Fruit fly (Drosophila melanogaster) whole organism, embryonic: ENCODE data around the gene TwdlX.

Experiments used
- Awh ChIP-seq: fragments of 200-800 bp; sonication (Bioruptor generic); IDR thresholded peaks from 2 replicates; pipeline ENCODE4, ENCODE4 v1.3.6; 2022; ENCODE audit warnings: missing biosample characterization, missing genetic modification characterization
- B-H1 ChIP-seq: fragments of 200-800 bp; sonication (Bioruptor generic); IDR thresholded peaks from 3 replicates; pipeline ENCODE4 v1.3.6; 2022; ENCODE audit warnings: missing biosample characterization, missing genetic modification characterization
- Bteb2 ChIP-seq: fragments of 200-800 bp; sonication (Bioruptor generic); optimal IDR thresholded peaks from 2 replicates; lab custom pipeline; 2016; ENCODE audit warnings: missing biosample characterization, missing genetic modification characterization
- CG10959 ChIP-seq: fragments of 200-800 bp; sonication (Bioruptor generic); IDR thresholded peaks from 2 replicates; pipeline ENCODE4 v1.3.6; 2022; ENCODE audit warnings: missing biosample characterization, missing genetic modification characterization
- CG12659 ChIP-seq: fragments of 200-800 bp; sonication (Bioruptor generic); optimal IDR thresholded peaks from 3 replicates; lab custom pipeline; 2017; ENCODE audit warnings: mild to moderate bottlenecking, missing biosample characterization, missing genetic modification reagents, missing genetic modification characterization
- CG12769 ChIP-seq: fragments of 200-800 bp; sonication (Bioruptor generic); optimal IDR thresholded peaks from 2 replicates; lab custom pipeline; 2019; ENCODE audit warnings: missing biosample characterization, mild to moderate bottlenecking, missing genetic modification characterization, moderate library complexity
- CG14050 ChIP-seq: fragments of 200-800 bp; sonication (Bioruptor generic); IDR thresholded peaks from 3 replicates; pipeline ENCODE4 v1.3.6; 2022; ENCODE audit warnings: missing biosample characterization, missing genetic modification characterization
- CG14667 ChIP-seq: fragments of 200-800 bp; sonication (Bioruptor generic); IDR thresholded peaks from 2 replicates; pipeline ENCODE4 v1.3.6; 2022; ENCODE audit warnings: missing biosample characterization, missing genetic modification characterization
- CG17359 ChIP-seq: fragments of 200-800 bp; sonication (Bioruptor generic); optimal IDR thresholded peaks from 3 replicates; lab custom pipeline; 2018; ENCODE audit warnings: missing biosample characterization, mild to moderate bottlenecking, missing genetic modification characterization, moderate library complexity
- CG1792 ChIP-seq: fragments of 200-800 bp; sonication (Bioruptor generic); optimal IDR thresholded peaks from 2 replicates; lab custom pipeline; 2016; ENCODE audit warnings: missing biosample characterization, missing genetic modification characterization
- CG2712 ChIP-seq: fragments of 200-800 bp; optimal IDR thresholded peaks from 3 replicates; lab custom pipeline; 2019; ENCODE audit warnings: missing biosample characterization, mild to moderate bottlenecking, missing genetic modification characterization, moderate library complexity
- CG30403 ChIP-seq: fragments of 200-800 bp; sonication (Bioruptor generic); optimal IDR thresholded peaks from 3 replicates; lab custom pipeline; 2016; ENCODE audit warnings: missing biosample characterization, missing genetic modification characterization
- CG4328 ChIP-seq: fragments of 200-800 bp; sonication (Bioruptor generic); optimal IDR thresholded peaks from 3 replicates; lab custom pipeline; 2017; ENCODE audit warnings: missing biosample characterization, missing genetic modification reagents, missing genetic modification characterization
- CG4404 ChIP-seq: fragments of 200-800 bp; sonication (Bioruptor generic); IDR thresholded peaks from 2 replicates; pipeline ENCODE4 v1.3.6; 2022; ENCODE audit warnings: missing biosample characterization, missing genetic modification characterization
- CG5180 ChIP-seq: fragments of 200-800 bp; sonication (Bioruptor generic); optimal IDR thresholded peaks from 3 replicates; lab custom pipeline; 2017; ENCODE audit warnings: missing biosample characterization, missing genetic modification characterization, mild to moderate bottlenecking, moderate library complexity, missing genetic modification reagents
- CG6854 ChIP-seq: fragments of 200-800 bp; sonication (Bioruptor generic); optimal IDR thresholded peaks from 3 replicates; lab custom pipeline; 2017; ENCODE audit warnings: missing biosample characterization, mild to moderate bottlenecking, missing genetic modification characterization
- CG7271 ChIP-seq: fragments of 200-800 bp; sonication (Bioruptor generic); optimal IDR thresholded peaks from 2 replicates; lab custom pipeline; 2018; ENCODE audit warnings: missing biosample characterization, mild to moderate bottlenecking, missing genetic modification characterization, moderate library complexity
- CG7839 ChIP-seq: fragments of 200-800 bp; sonication (Bioruptor generic); optimal IDR thresholded peaks from 3 replicates; lab custom pipeline; 2018; ENCODE audit warnings: missing biosample characterization, mild to moderate bottlenecking, missing genetic modification characterization, moderate library complexity
- Dek ChIP-seq: fragments of 200-800 bp; sonication (Bioruptor generic); optimal IDR thresholded peaks from 3 replicates; lab custom pipeline; 2019; ENCODE audit warnings: missing biosample characterization, mild to moderate bottlenecking, missing genetic modification characterization, moderate library complexity
- E2f1 ChIP-seq: fragments of 200-800 bp; sonication (Bioruptor generic); IDR thresholded peaks from 2 replicates; pipeline ENCODE4 v1.3.6; 2022; ENCODE audit warnings: missing biosample characterization, missing genetic modification characterization
- Hey ChIP-seq: fragments of 200-800 bp; sonication (Bioruptor generic); optimal IDR thresholded peaks from 3 replicates; lab custom pipeline; 2018; ENCODE audit warnings: missing biosample characterization, mild to moderate bottlenecking, missing genetic modification characterization
- HmgD ChIP-seq: fragments of 200-800 bp; sonication (Bioruptor generic); optimal IDR thresholded peaks from 3 replicates; lab custom pipeline; 2016; ENCODE audit warnings: missing biosample characterization, missing genetic modification characterization
- Jarid2 ChIP-seq: fragments of 200-800 bp; sonication (Bioruptor generic); optimal IDR thresholded peaks from 3 replicates; lab custom pipeline; 2017; ENCODE audit warnings: mild to moderate bottlenecking, missing biosample characterization, missing genetic modification reagents, missing genetic modification characterization
- Lhr ChIP-seq: fragments of 200-800 bp; sonication (Bioruptor generic); optimal IDR thresholded peaks from 3 replicates; lab custom pipeline; 2017; ENCODE audit warnings: mild to moderate bottlenecking, missing biosample characterization, missing genetic modification reagents, missing genetic modification characterization
- Mad ChIP-seq: fragments of 200-800 bp; sonication (Bioruptor generic); optimal IDR thresholded peaks from 2 replicates; lab custom pipeline; 2016; ENCODE audit warnings: missing biosample characterization, missing genetic modification characterization
- Sox100B ChIP-seq: fragments of 200-800 bp; sonication (Bioruptor generic); optimal IDR thresholded peaks from 3 replicates; lab custom pipeline; 2018; ENCODE audit warnings: missing biosample characterization, mild to moderate bottlenecking, missing genetic modification characterization
- ac ChIP-seq: fragments of 200-800 bp; sonication (Bioruptor generic); optimal IDR thresholded peaks from 3 replicates; lab custom pipeline; 2017; ENCODE audit warnings: missing biosample characterization, mild to moderate bottlenecking, missing genetic modification characterization
- dati ChIP-seq: fragments of 200-800 bp; sonication (Bioruptor generic); IDR thresholded peaks from 2 replicates; pipeline ENCODE4 v1.3.6; 2022; ENCODE audit warnings: missing biosample characterization, missing genetic modification characterization
- disco-r ChIP-seq: fragments of 200-800 bp; sonication (Bioruptor generic); optimal IDR thresholded peaks from 2 replicates; lab custom pipeline; 2016; ENCODE audit warnings: missing biosample characterization, missing genetic modification characterization
- eve ChIP-seq, 2 experiments: fragments of >200 bp; optimal IDR thresholded peaks; 2 replicates each; lab custom pipeline; 2017; ENCODE audit warnings: missing biosample characterization in 2 of 2, missing genetic modification characterization in 2 of 2
- ewg ChIP-seq: fragments of 200-800 bp; sonication (Bioruptor generic); optimal IDR thresholded peaks from 3 replicates; lab custom pipeline; 2017; ENCODE audit warnings: mild to moderate bottlenecking, missing biosample characterization, missing genetic modification reagents, missing genetic modification characterization
- exex ChIP-seq: fragments of 200-800 bp; sonication (Bioruptor generic); optimal IDR thresholded peaks from 4 replicates; lab custom pipeline; 2018; ENCODE audit warnings: missing biosample characterization, mild to moderate bottlenecking, missing genetic modification characterization, moderate library complexity
- ftz-f1 ChIP-seq: fragments of 200-800 bp; sonication (Bioruptor generic); optimal IDR thresholded peaks from 2 replicates; lab custom pipeline; 2016; ENCODE audit warnings: missing biosample characterization, missing genetic modification characterization
- fu2 ChIP-seq: fragments of 200-800 bp; sonication (Bioruptor generic); optimal IDR thresholded peaks from 2 replicates; lab custom pipeline; 2016; ENCODE audit warnings: missing biosample characterization, missing genetic modification characterization
- gfzf ChIP-seq: fragments of 200-800 bp; sonication (Bioruptor generic); optimal IDR thresholded peaks from 2 replicates; lab custom pipeline; 2016; ENCODE audit warnings: missing biosample characterization, mild to moderate bottlenecking, missing genetic modification characterization, moderate library complexity
- hb ChIP-seq: fragments of 200-800 bp; sonication (Bioruptor generic); IDR thresholded peaks from 3 replicates; pipeline ENCODE4 v1.3.6; 2022; ENCODE audit warnings: missing biosample characterization, missing genetic modification characterization; ENCODE audit not compliant: partially characterized antibody
- insv ChIP-seq, 2 experiments: fragments of 200-800 bp; sonication (Bioruptor generic); optimal IDR thresholded peaks; 3 replicates each; lab custom pipeline; 2016 to 2018; ENCODE audit warnings: missing biosample characterization in 2 of 2, missing genetic modification characterization in 2 of 2
- jigr1 ChIP-seq: fragments of 200-800 bp; sonication (Bioruptor generic); IDR thresholded peaks from 3 replicates; pipeline ENCODE4 v1.3.6; 2022; ENCODE audit warnings: missing biosample characterization, missing genetic modification characterization
- lov ChIP-seq, 2 experiments: fragments of 200-800 bp in 1 of 2; fragments of >200 bp in 1 of 2; sonication (Bioruptor generic) in 1 of 2; IDR thresholded peaks in 1 of 2; optimal IDR thresholded peaks in 1 of 2; 2 replicates in 1 of 2; 3 replicates in 1 of 2; pipeline versions ENCODE4 v1.3.6 to Lab custom; 2017 to 2022; ENCODE audit warnings: missing biosample characterization in 1 of 2, missing genetic modification characterization in 1 of 2
- maf-S ChIP-seq: fragments of 200-800 bp; sonication (Bioruptor generic); optimal IDR thresholded peaks from 2 replicates; lab custom pipeline; 2016; ENCODE audit warnings: missing biosample characterization, missing genetic modification characterization
- nau ChIP-seq: fragments of 200-800 bp; sonication (Bioruptor generic); optimal IDR thresholded peaks from 3 replicates; lab custom pipeline; 2017; ENCODE audit warnings: missing biosample characterization, mild to moderate bottlenecking, missing genetic modification characterization, missing genetic modification reagents
- nerfin-2 ChIP-seq: fragments of 200-800 bp; sonication (Bioruptor generic); IDR thresholded peaks from 2 replicates; pipeline ENCODE4 v1.3.6; 2022; ENCODE audit warnings: missing biosample characterization, missing genetic modification characterization; ENCODE audit not compliant: partially characterized antibody
- nom ChIP-seq: fragments of 200-800 bp; sonication (Bioruptor generic); optimal IDR thresholded peaks from 2 replicates; lab custom pipeline; 2017; ENCODE audit warnings: missing biosample characterization, missing genetic modification characterization, mild to moderate bottlenecking, moderate library complexity, missing genetic modification reagents
- org-1 ChIP-seq: fragments of 200-800 bp; sonication (Bioruptor generic); optimal IDR thresholded peaks from 2 replicates; lab custom pipeline; 2017; ENCODE audit warnings: missing biosample characterization, missing genetic modification characterization
- stc ChIP-seq: fragments of 200-800 bp; sonication (Bioruptor generic); IDR thresholded peaks from 2 replicates; pipeline ENCODE4 v1.3.6; 2022; ENCODE audit warnings: missing biosample characterization, missing genetic modification characterization
- trh ChIP-seq: fragments of 200-800 bp; sonication (Bioruptor generic); optimal IDR thresholded peaks from 2 replicates; lab custom pipeline; 2016; ENCODE audit warnings: missing biosample characterization, missing genetic modification characterization
- unc-4 ChIP-seq: fragments of 200-800 bp; sonication (Bioruptor generic); IDR thresholded peaks from 2 replicates; pipeline ENCODE4 v1.3.6; 2022; ENCODE audit warnings: missing biosample characterization, missing genetic modification characterization; ENCODE audit not compliant: partially characterized antibody

TwdlX gene

DNA sequence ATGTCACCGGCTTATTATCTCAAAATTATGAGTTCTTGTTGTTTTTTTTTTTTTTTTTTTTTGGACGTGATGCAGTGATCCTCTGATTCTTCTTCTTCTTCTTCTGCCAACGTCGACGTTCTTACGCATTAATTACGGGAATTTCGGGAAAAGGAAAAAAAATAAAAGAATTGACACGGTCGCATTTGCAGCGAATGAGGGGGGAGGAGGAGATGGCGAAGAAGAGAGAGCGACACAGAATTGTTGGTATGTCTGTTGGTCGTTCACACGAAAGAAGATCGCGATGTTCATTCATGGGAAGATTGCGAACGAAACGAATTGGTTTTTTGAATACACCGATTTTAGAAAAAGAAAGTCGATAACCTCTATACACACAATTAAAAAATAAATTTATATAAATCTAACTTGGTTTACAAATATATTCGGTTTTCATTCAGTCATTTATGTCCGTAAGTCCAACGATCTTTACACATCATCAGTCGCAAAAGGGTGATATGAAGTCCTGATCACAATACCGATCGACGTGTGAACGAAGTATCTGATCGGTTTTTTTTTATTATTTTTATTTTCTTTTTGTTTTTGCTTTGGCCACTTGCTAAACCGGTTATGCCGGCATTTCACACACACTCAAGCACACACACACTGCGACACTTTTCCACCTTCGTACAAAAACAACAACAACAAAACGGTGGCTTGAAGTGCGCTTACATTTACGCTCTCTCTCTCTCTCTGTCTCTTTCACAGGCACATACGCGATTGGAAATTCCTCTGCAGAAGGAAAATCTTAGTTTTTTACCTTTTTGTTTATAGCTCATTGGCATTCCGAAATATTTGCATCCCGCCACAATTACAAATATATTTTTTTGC is 20.1 kb downstream of the TwdlX start (continued):
- TF ChIP-seq ac (GFP tag; lab: Kevin White, UChicago) (peak; percentile 49), nau (GFP tag; lab: Kevin White, UChicago) (peak; percentile 52), maf-S (GFP tag; lab: Kevin White, UChicago) (no peak), gfzf (GFP tag; lab: Kevin White, UChicago) (no peak), eve (GFP tag; optimal IDR thresholded peaks at IDR 0.05; lab: Kevin White, UChicago) (peak in 1 of 2 experiments; percentile 89), insv (GFP tag; optimal IDR thresholded peaks at IDR 0.05; lab: Kevin White, UChicago) (peak in 1 of 2 experiments; percentile 28), Lhr (GFP tag; lab: Kevin White, UChicago) (peak; percentile 29), E2f1 (GFP tag; lab: Robert Waterston, UW) (peak; percentile 55), unc-4 (no peak), Sox100B (GFP tag; lab: Kevin White, UChicago) (peak; percentile 81), CG1792 (GFP tag; lab: Kevin White, UChicago) (no peak), CG2712 (peak; percentile 91), disco-r (no peak), B-H1 (GFP tag; lab: Robert Waterston, UW) (peak; percentile 11; the same call in 1 of the 3 replicates), lov (optimal IDR thresholded peaks at IDR 0.05; lab: Kevin White, UChicago) (no peak), lov (GFP tag; IDR thresholded peaks at IDR 0.05; lab: Robert Waterston, UW) (0 out of 3 replicates have a peak, but pooled peaks have one; percentile 27), CG14050 (peak; percentile 42; the same call in 1 of the 3 replicates), CG4328 (GFP tag; lab: Kevin White, UChicago) (peak; percentile 69), CG10959 (GFP tag; lab: Robert Waterston, UW) (no peak), jigr1 (GFP tag; lab: Robert Waterston, UW) (no peak), fu2 (GFP tag; lab: Kevin White, UChicago) (no peak), CG6854 (GFP tag; lab: Kevin White, UChicago) (peak; percentile 50), CG7271 (no peak), CG30403 (GFP tag; lab: Kevin White, UChicago) (peak; percentile 66), CG4404 (no peak; the same call in 1 of the 2 replicates), Awh (GFP tag; lab: Robert Waterston, UW) (0 out of 2 replicates have a peak, but pooled peaks have one; percentile 16), CG17359 (tag; lab: Kevin White, UChicago) (peak; percentile 71), Bteb2 (peak; percentile 13), ewg (GFP tag; lab: Kevin White, UChicago) (peak; percentile 47), Hey (tag; lab: Kevin White, UChicago) (no peak), Mad (GFP tag; lab: Kevin White, UChicago) (peak; percentile 28), CG7839 (tag; lab: Kevin White, UChicago) (peak; percentile 83), trh (GFP tag; lab: Kevin White, UChicago) (no peak), stc (GFP tag; lab: Robert Waterston, UW) (no peak), CG12769 (peak; percentile 18), HmgD (GFP tag; lab: Kevin White, UChicago) (no peak), ftz-f1 (GFP tag; lab: Kevin White, UChicago) (no peak), CG14667 (GFP tag; lab: Robert Waterston, UW) (no peak), exex (peak; percentile 22), nom (GFP tag; lab: Kevin White, UChicago) (peak; percentile 97), hb (no peak), Jarid2 (GFP tag; lab: Kevin White, UChicago) (no peak), org-1 (GFP tag; lab: Kevin White, UChicago) (peak; percentile 59), dati (GFP tag; lab: Robert Waterston, UW) (no peak), Dek (tag; lab: Kevin White, UChicago) (peak; percentile 67), nerfin-2 (GFP tag; lab: Robert Waterston, UW) (no peak), CG12659 (GFP tag; lab: Kevin White, UChicago) (peak; percentile 81), CG5180 (GFP tag; lab: Kevin White, UChicago) (peak; percentile 57)
